Worm (Caenorhabditis elegans) whole organism, young adult: Measurements from ENCODE around the gene F46G10.2.

Experiments
- B0261.1 ChIP-seq: sonication (generic microtip); optimal IDR thresholded peaks from 2 replicates; lab custom pipeline; 2016; ENCODE audit warnings: mild to moderate bottlenecking, missing genetic modification characterization, moderate library complexity, missing compliant biosample characterization
- B0336.3 ChIP-seq: fragments of 200-800 bp; sonication (Bioruptor generic); IDR thresholded peaks from 2 replicates; pipeline ENCODE4 v1.3.6; 2022; ENCODE audit warnings: missing genetic modification characterization, missing compliant biosample characterization
- Y53F4B.3 ChIP-seq: fragments of 200-800 bp; sonication (Bioruptor generic); IDR thresholded peaks from 2 replicates; pipeline ENCODE4 v1.3.6; 2022; ENCODE audit warnings: missing genetic modification reagents, missing genetic modification characterization, missing compliant biosample characterization
- Y53G8AR.9 ChIP-seq: fragments of 200-800 bp; sonication (Bioruptor generic); conservative IDR thresholded peaks from 2 replicates; pipeline ENCODE4 v1.3.6; 2022; ENCODE audit warnings: missing genetic modification reagents, missing genetic modification characterization, missing compliant biosample characterization
- ama-1 ChIP-seq, 3 experiments: fragments of 150-350 bp in 1 of 3; sonication (generic microtip) in 2 of 3; optimal IDR thresholded peaks; 2 replicates each; lab custom pipeline; 2014 to 2018; ENCODE audit warnings: missing biosample characterization in 2 of 3, missing genetic modification characterization in 2 of 3, missing genetic modification reagents in 2 of 3
- ccch-3 ChIP-seq: fragments of 200-800 bp; sonication (Bioruptor generic); optimal IDR thresholded peaks from 2 replicates; lab custom pipeline; 2018; ENCODE audit warnings: mild to moderate bottlenecking, missing genetic modification characterization, missing compliant biosample characterization
- ets-4 ChIP-seq: fragments of 200-800 bp; sonication (Bioruptor generic); optimal IDR thresholded peaks from 2 replicates; lab custom pipeline; 2018; ENCODE audit warnings: mild to moderate bottlenecking, missing genetic modification characterization, missing compliant biosample characterization
- gei-17 ChIP-seq: fragments of 200-800 bp; sonication (Bioruptor generic); optimal IDR thresholded peaks from 2 replicates; lab custom pipeline; 2018; ENCODE audit warnings: mild to moderate bottlenecking, missing genetic modification characterization, missing compliant biosample characterization
- hmg-1.2 ChIP-seq: fragments of 200-800 bp; sonication (Bioruptor generic); IDR thresholded peaks from 2 replicates; pipeline ENCODE4 v1.3.6; 2022; ENCODE audit warnings: missing genetic modification reagents, missing genetic modification characterization, missing compliant biosample characterization
- lsy-27 ChIP-seq: sonication (generic microtip); optimal IDR thresholded peaks from 2 replicates; lab custom pipeline; 2017; ENCODE audit warnings: missing genetic modification characterization, mild to moderate bottlenecking, missing compliant biosample characterization, antibody characterized with exemption, missing genotype, borderline replicate concordance; ENCODE audit not compliant: insufficient read depth
- nfya-1 ChIP-seq: sonication (generic microtip); optimal IDR thresholded peaks from 2 replicates; lab custom pipeline; 2017; ENCODE audit warnings: antibody characterized with exemption, missing compliant biosample characterization, missing genetic modification characterization, borderline replicate concordance; ENCODE audit not compliant: insufficient read depth
- nhr-179 ChIP-seq: sonication (generic microtip); optimal IDR thresholded peaks from 2 replicates; lab custom pipeline; 2016; ENCODE audit warnings: mild to moderate bottlenecking, missing genetic modification characterization, missing compliant biosample characterization
- ztf-18 ChIP-seq: sonication (generic microtip); optimal IDR thresholded peaks from 2 replicates; lab custom pipeline; 2016; ENCODE audit warnings: missing genotype, mild to moderate bottlenecking, missing genetic modification characterization, missing compliant biosample characterization
- ztf-28 ChIP-seq: fragments of 200-800 bp; sonication (Bioruptor generic); IDR thresholded peaks from 2 replicates; pipeline ENCODE4 v1.3.6; 2022; ENCODE audit warnings: missing genetic modification reagents, missing genetic modification characterization, missing compliant biosample characterization

- TF ChIP-seq Y53G8AR.9 (GFP tag; lab: Robert Waterston, UW) (no peak), nfya-1 (tag; lab: Kevin White, UChicago) (no peak), ztf-28 (no peak), gei-17 (GFP tag; lab: Kevin White, UChicago) (no peak), nhr-179 (tag; lab: Kevin White, UChicago) (peak; percentile 16), B0261.1 (tag; lab: Kevin White, UChicago) (peak; percentile 80), Y53F4B.3 (GFP tag; lab: Robert Waterston, UW) (no peak), ccch-3 (GFP tag; lab: Kevin White, UChicago) (no peak), ama-1 (optimal IDR thresholded peaks at IDR 0.05; lab: Kevin White, UChicago) (no peak), ama-1 (GFP tag; optimal IDR thresholded peaks at IDR 0.05; lab: Kevin White, UChicago) (peak in 1 of 2 experiments; percentile 14), ets-4 (GFP tag; lab: Kevin White, UChicago) (no peak), ztf-18 (tag; lab: Kevin White, UChicago) (peak; percentile 40), lsy-27 (no peak), hmg-1.2 (GFP tag; lab: Robert Waterston, UW) (peak; percentile 44; the same call in 1 of the 2 replicates), B0336.3 (GFP tag; lab: Robert Waterston, UW) (no peak)
Observed at ce11 chrX:13284618-13285017, 38.1 kb upstream of the F46G10.2 start.
